Fruit fly (Drosophila melanogaster): ENCODE data around the gene CG9837.

DNA sequence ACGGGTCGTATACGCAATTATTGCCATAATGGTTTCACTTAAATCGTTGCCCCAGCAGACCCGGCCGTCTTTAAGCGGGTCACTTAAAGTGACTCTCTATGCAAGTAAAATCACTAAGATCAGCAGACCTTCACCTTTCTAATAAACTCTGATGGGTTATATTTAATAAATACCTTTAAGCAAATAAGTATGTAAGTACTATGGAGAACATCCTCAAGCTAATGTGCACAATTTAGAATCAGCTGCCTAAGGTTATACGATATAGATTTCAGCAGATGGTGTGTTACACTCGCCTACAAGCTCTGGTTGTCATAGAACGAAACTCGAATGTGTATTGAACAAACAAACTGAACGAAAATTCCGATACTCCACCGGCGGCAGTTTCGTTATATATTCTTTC, 44.3 kb downstream of the CG9837 start, which contains the start of gene CG8236:
- TF ChIP-seq EcR (GFP tag; optimal IDR thresholded peaks at IDR 0.05) (no peak), Dll (optimal IDR thresholded peaks at IDR 0.05) (no peak), psq (optimal IDR thresholded peaks at IDR 0.05) (no peak)
